Fruit fly (Drosophila melanogaster) whole organism, wandering third instar larva: ENCODE results near the gene gce.
A peak's percentile ranks its signal among the peaks of the same experiment; 100 is the strongest.

ENCODE experiments used
- Abd-B ChIP-seq: fragments of >200 bp; optimal IDR thresholded peaks from 2 replicates; lab custom pipeline; 2017; ENCODE audit warnings: missing biosample characterization, missing genetic modification characterization
- CG32264 ChIP-seq: fragments of 200-800 bp; sonication (Bioruptor generic); optimal IDR thresholded peaks from 2 replicates; lab custom pipeline; 2016; ENCODE audit warnings: missing biosample characterization, missing genetic modification characterization
- CG9705 ChIP-seq: fragments of 200-800 bp; sonication (Bioruptor generic); optimal IDR thresholded peaks from 2 replicates; lab custom pipeline; 2018; ENCODE audit warnings: missing biosample characterization, mild to moderate bottlenecking, missing genetic modification characterization
- CrebA ChIP-seq: fragments of 200-800 bp; sonication (Bioruptor generic); optimal IDR thresholded peaks from 2 replicates; lab custom pipeline; 2016; ENCODE audit warnings: missing biosample characterization, mild to moderate bottlenecking, missing genetic modification characterization, borderline replicate concordance
- Dfd ChIP-seq: fragments of >200 bp; optimal IDR thresholded peaks from 2 replicates; lab custom pipeline; 2017; ENCODE audit warnings: missing biosample characterization, missing genetic modification characterization
- Dif ChIP-seq: fragments of 200-275, 200-300 bp; sonication (Bioruptor generic); optimal IDR thresholded peaks from 2 replicates; lab custom pipeline; 2018; ENCODE audit warnings: missing biosample characterization, missing genetic modification characterization; ENCODE audit not compliant: partially characterized antibody
- GATAd ChIP-seq: sonication (Bioruptor generic); optimal IDR thresholded peaks from 2 replicates; lab custom pipeline; 2016; ENCODE audit warnings: missing biosample characterization, missing genetic modification characterization
- HLH106 ChIP-seq: fragments of 200-800 bp; optimal IDR thresholded peaks from 3 replicates; lab custom pipeline; 2019; ENCODE audit warnings: missing biosample characterization, mild to moderate bottlenecking, missing genetic modification characterization, moderate library complexity
- Hnf4 ChIP-seq: fragments of 200-800 bp; sonication (Bioruptor generic); optimal IDR thresholded peaks from 2 replicates; lab custom pipeline; 2016; ENCODE audit warnings: missing biosample characterization, mild to moderate bottlenecking, missing genetic modification characterization
- Hr78 ChIP-seq: fragments of >200 bp; optimal IDR thresholded peaks from 2 replicates; lab custom pipeline; 2017; ENCODE audit warnings: missing biosample characterization, missing genetic modification characterization
- Hr83 ChIP-seq: fragments of 200-300 bp; sonication (Bioruptor generic); optimal IDR thresholded peaks from 2 replicates; lab custom pipeline; 2016; ENCODE audit warnings: missing biosample characterization, mild to moderate bottlenecking, missing genetic modification characterization, moderate library complexity; ENCODE audit not compliant: poor library complexity, severe bottlenecking
- Jra ChIP-seq: sonication (Bioruptor generic); optimal IDR thresholded peaks from 2 replicates; lab custom pipeline; 2016; ENCODE audit warnings: missing biosample characterization, missing genetic modification characterization
- Mio ChIP-seq: sonication (Bioruptor generic); optimal IDR thresholded peaks from 2 replicates; lab custom pipeline; 2016; ENCODE audit warnings: missing biosample characterization, missing genetic modification characterization
- Myc ChIP-seq: fragments of >200 bp; optimal IDR thresholded peaks from 2 replicates; lab custom pipeline; 2017
- N ChIP-seq: fragments of >200 bp; optimal IDR thresholded peaks from 2 replicates; lab custom pipeline; 2018; ENCODE audit warnings: missing biosample characterization, missing external identifiers, missing genetic modification characterization
- OdsH ChIP-seq: fragments of 200-800 bp; sonication (Bioruptor generic); optimal IDR thresholded peaks from 2 replicates; lab custom pipeline; 2016; ENCODE audit warnings: missing biosample characterization, mild to moderate bottlenecking, missing genetic modification characterization
- Rel ChIP-seq, 2 experiments: fragments of 200-800 bp; sonication (Bioruptor generic) in 1 of 2; optimal IDR thresholded peaks; 2 replicates in 1 of 2; 3 replicates in 1 of 2; lab custom pipeline; 2016 to 2019; ENCODE audit warnings: mild to moderate bottlenecking in 2 of 2, missing biosample characterization in 2 of 2, missing genetic modification characterization in 2 of 2, moderate library complexity in 1 of 2
- Sp1 ChIP-seq: fragments of 200-800 bp; sonication (Bioruptor generic); optimal IDR thresholded peaks from 3 replicates; lab custom pipeline; 2019; ENCODE audit warnings: missing biosample characterization, mild to moderate bottlenecking, missing genetic modification characterization, moderate library complexity
- Vsx2 ChIP-seq: fragments of 200-300, 225-300 bp; sonication (Bioruptor generic); optimal IDR thresholded peaks from 2 replicates; lab custom pipeline; 2018; ENCODE audit warnings: missing biosample characterization, missing genetic modification characterization; ENCODE audit not compliant: partially characterized antibody
- br ChIP-seq: fragments of 200-800 bp; sonication (Bioruptor generic); optimal IDR thresholded peaks from 2 replicates; lab custom pipeline; 2016; ENCODE audit warnings: missing biosample characterization, missing genetic modification characterization
- brk ChIP-seq: fragments of 200-800 bp; sonication (Bioruptor generic); optimal IDR thresholded peaks from 2 replicates; lab custom pipeline; 2016; ENCODE audit warnings: missing biosample characterization, mild to moderate bottlenecking, missing genetic modification characterization
- dl ChIP-seq, 2 experiments: fragments of 175-275, 200-275 bp in 1 of 2; fragments of 200-275 bp in 1 of 2; sonication (Bioruptor generic); optimal IDR thresholded peaks; lab custom pipeline; 2018; ENCODE audit warnings: mild to moderate bottlenecking in 2 of 2, missing biosample characterization in 2 of 2, missing genetic modification characterization in 2 of 2, moderate library complexity in 2 of 2; ENCODE audit not compliant: partially characterized antibody in 2 of 2, insufficient read depth in 1 of 2
- dmrt93B ChIP-seq: fragments of 200-800 bp; sonication (Bioruptor generic); optimal IDR thresholded peaks from 2 replicates; lab custom pipeline; 2018; ENCODE audit warnings: missing biosample characterization, mild to moderate bottlenecking, missing genetic modification characterization
- dsf ChIP-seq: sonication (Bioruptor generic); optimal IDR thresholded peaks from 2 replicates; lab custom pipeline; 2016; ENCODE audit warnings: missing biosample characterization, missing genetic modification characterization, borderline replicate concordance
- ey ChIP-seq: fragments of 200-800 bp; sonication (Bioruptor generic); optimal IDR thresholded peaks from 2 replicates; lab custom pipeline; 2016; ENCODE audit warnings: missing biosample characterization, missing genetic modification characterization
- foxo ChIP-seq, 2 experiments: fragments of 200-800 bp; sonication (Bioruptor generic); optimal IDR thresholded peaks; 2 replicates in 1 of 2; 3 replicates in 1 of 2; lab custom pipeline; 2016 to 2017; ENCODE audit warnings: missing biosample characterization in 2 of 2, missing genetic modification characterization in 2 of 2
- fru ChIP-seq: fragments of 200-800 bp; sonication (Bioruptor generic); optimal IDR thresholded peaks from 3 replicates; lab custom pipeline; 2016; ENCODE audit warnings: missing biosample characterization, mild to moderate bottlenecking, missing genetic modification characterization
- h ChIP-seq: fragments of 200-800 bp; sonication (Bioruptor generic); optimal IDR thresholded peaks from 3 replicates; lab custom pipeline; 2016; ENCODE audit warnings: missing biosample characterization, mild to moderate bottlenecking, missing genetic modification characterization
- jim ChIP-seq: fragments of 175-275, 200-325 bp; sonication (Bioruptor generic); optimal IDR thresholded peaks from 2 replicates; lab custom pipeline; 2016; ENCODE audit warnings: missing biosample characterization, mild to moderate bottlenecking, missing genetic modification characterization
- lola ChIP-seq: fragments of >200 bp; optimal IDR thresholded peaks from 2 replicates; lab custom pipeline; 2017; ENCODE audit warnings: missing biosample characterization, missing genetic modification characterization
- pan ChIP-seq: fragments of >200 bp; optimal IDR thresholded peaks from 2 replicates; lab custom pipeline; 2017
- psq ChIP-seq: fragments of 200-800 bp; sonication (Bioruptor generic); optimal IDR thresholded peaks from 3 replicates; lab custom pipeline; 2017; ENCODE audit warnings: missing biosample characterization, mild to moderate bottlenecking, missing genetic modification characterization, moderate library complexity
- rgr ChIP-seq: fragments of 200-800 bp; sonication (Bioruptor generic); optimal IDR thresholded peaks from 3 replicates; lab custom pipeline; 2016; ENCODE audit warnings: missing biosample characterization, mild to moderate bottlenecking, missing genetic modification characterization
- sage ChIP-seq: fragments of 200-800 bp; sonication (Bioruptor generic); optimal IDR thresholded peaks from 2 replicates; lab custom pipeline; 2016; ENCODE audit warnings: missing biosample characterization, mild to moderate bottlenecking, missing genetic modification characterization
- sv ChIP-seq: fragments of 200-800 bp; sonication (Bioruptor generic); optimal IDR thresholded peaks from 3 replicates; lab custom pipeline; 2016; ENCODE audit warnings: missing biosample characterization, missing genetic modification characterization
- tai ChIP-seq: sonication (Bioruptor generic); optimal IDR thresholded peaks from 2 replicates; lab custom pipeline; 2016; ENCODE audit warnings: missing biosample characterization, missing genetic modification characterization
- usp ChIP-seq: fragments of >200 bp; optimal IDR thresholded peaks from 2 replicates; lab custom pipeline; 2017; ENCODE audit warnings: missing biosample characterization, missing genetic modification characterization
- woc ChIP-seq: sonication (Bioruptor generic); optimal IDR thresholded peaks from 2 replicates; lab custom pipeline; 2016; ENCODE audit warnings: missing biosample characterization, mild to moderate bottlenecking, missing genetic modification characterization

The gce gene

dm6 chrX:15313829-15314324 is 16.3 kb downstream of the gce start:
- TF ChIP-seq dmrt93B (GFP tag; lab: Kevin White, UChicago): no peak
- peak; percentile 59 for TF ChIP-seq Dfd (GFP tag; lab: Kevin White, UChicago)
- TF ChIP-seq Sp1 (GFP tag; lab: Kevin White, UChicago): no peak
- TF ChIP-seq Rel (GFP tag; optimal IDR thresholded peaks at IDR 0.05; lab: Kevin White, UChicago): no peak
- no peak for TF ChIP-seq Rel (tag; optimal IDR thresholded peaks at IDR 0.05; lab: Kevin White, UChicago)
- no peak for TF ChIP-seq woc (GFP tag; lab: Kevin White, UChicago)
- no peak for TF ChIP-seq ey (GFP tag; lab: Kevin White, UChicago)
- no peak for TF ChIP-seq rgr (GFP tag; lab: Kevin White, UChicago)

dm6 chrX:15319290-15319689 is 21.7 kb downstream of the gce start, which contains the start of gene Top1:
Gene Top1, plus strand, starts transcription at chrX:15319479.
- TF ChIP-seq psq: no peak
- no peak for TF ChIP-seq Rel (GFP tag; optimal IDR thresholded peaks at IDR 0.05; lab: Kevin White, UChicago)
- peak; percentile 34 for TF ChIP-seq Rel (tag; optimal IDR thresholded peaks at IDR 0.05; lab: Kevin White, UChicago)
- peak; percentile 16 for TF ChIP-seq Sp1 (GFP tag; lab: Kevin White, UChicago)
- TF ChIP-seq sage (GFP tag; lab: Kevin White, UChicago): no peak
- TF ChIP-seq usp (GFP tag; lab: Kevin White, UChicago): no peak
- TF ChIP-seq br (GFP tag; lab: Kevin White, UChicago): peak; percentile 7
- no peak for TF ChIP-seq Abd-B (GFP tag; lab: Kevin White, UChicago)
- TF ChIP-seq CG9705: no peak
- TF ChIP-seq dmrt93B (GFP tag; lab: Kevin White, UChicago): no peak
- no peak for TF ChIP-seq tai
- TF ChIP-seq jim (GFP tag; lab: Kevin White, UChicago): no peak
- peak in 1 of 2 experiments; percentile 25 for TF ChIP-seq foxo (GFP tag; optimal IDR thresholded peaks at IDR 0.05; lab: Kevin White, UChicago)
- TF ChIP-seq CrebA (GFP tag; lab: Kevin White, UChicago): no peak
- no peak for TF ChIP-seq Dif (GFP tag; lab: Kevin White, UChicago)
- no peak for TF ChIP-seq lola (GFP tag; lab: Kevin White, UChicago)
- TF ChIP-seq OdsH (GFP tag; lab: Kevin White, UChicago): no peak
- TF ChIP-seq dsf: no peak
- peak; percentile 51 for TF ChIP-seq woc (GFP tag; lab: Kevin White, UChicago)
- TF ChIP-seq brk (GFP tag; lab: Kevin White, UChicago): no peak
- no peak for TF ChIP-seq Myc
- no peak for TF ChIP-seq ey (GFP tag; lab: Kevin White, UChicago)
- TF ChIP-seq CG32264 (GFP tag; lab: Kevin White, UChicago): no peak
- no peak for TF ChIP-seq Mio (GFP tag; lab: Kevin White, UChicago)
- TF ChIP-seq Jra (GFP tag; lab: Kevin White, UChicago): no peak
- no peak for TF ChIP-seq sv
- TF ChIP-seq Hr78: no peak
- TF ChIP-seq N (GFP tag; lab: Kevin White, UChicago): no peak
- TF ChIP-seq Hr83: peak; percentile 32
- peak; percentile 31 for TF ChIP-seq h (GFP tag; lab: Kevin White, UChicago)
- TF ChIP-seq fru (GFP tag; lab: Kevin White, UChicago): no peak
- TF ChIP-seq rgr (GFP tag; lab: Kevin White, UChicago): peak; percentile 49
- no peak for TF ChIP-seq pan (lab: Kevin White, UChicago)
- peak; percentile 16 for TF ChIP-seq HLH106
- no peak for TF ChIP-seq GATAd (GFP tag; lab: Kevin White, UChicago)
- TF ChIP-seq Hnf4 (GFP tag; lab: Kevin White, UChicago): peak; percentile 15
- no peak for TF ChIP-seq dl (GFP tag; optimal IDR thresholded peaks at IDR 0.05; lab: Kevin White, UChicago; ENCODE audit: insufficient read depth in 1 of 2, partially characterized antibody in 2 of 2)
- no peak for TF ChIP-seq Vsx2
- no peak for TF ChIP-seq Dfd (GFP tag; lab: Kevin White, UChicago)
- TF ChIP-seq, all 38 proteins: peak for 10
